Fruit fly (Drosophila melanogaster) whole organism, prepupa: ENCODE results near the gene CG13247.

Source experiments
- CG10631 ChIP-seq: fragments of 200-800 bp; sonication (Bioruptor generic); optimal IDR thresholded peaks from 2 replicates; lab custom pipeline; 2016; ENCODE audit warnings: missing biosample characterization, missing genetic modification characterization
- CG10669 ChIP-seq: fragments of 200-800 bp; sonication (Bioruptor generic); optimal IDR thresholded peaks from 3 replicates; lab custom pipeline; 2018; ENCODE audit warnings: missing biosample characterization, mild to moderate bottlenecking, missing genetic modification characterization, moderate library complexity
- CG11294 ChIP-seq: fragments of 200-800 bp; sonication (Bioruptor generic); IDR thresholded peaks from 2 replicates; pipeline ENCODE4 v1.3.6; 2022; ENCODE audit warnings: missing biosample characterization, missing genetic modification characterization
- CG11902 ChIP-seq: fragments of 200-800 bp; sonication (Bioruptor generic); optimal IDR thresholded peaks from 3 replicates; lab custom pipeline; 2016; ENCODE audit warnings: missing biosample characterization, missing genetic modification characterization
- CG15336 ChIP-seq: fragments of 200-800 bp; sonication (Bioruptor generic); IDR thresholded peaks from 2 replicates; pipeline ENCODE4 v1.3.6; 2022; ENCODE audit warnings: missing biosample characterization, missing genetic modification characterization
- CG1621 ChIP-seq: fragments of 200-800 bp; sonication (Bioruptor generic); optimal IDR thresholded peaks from 3 replicates; lab custom pipeline; 2018; ENCODE audit warnings: missing biosample characterization, mild to moderate bottlenecking, missing genetic modification characterization
- CG3032 ChIP-seq: fragments of 200-800 bp; optimal IDR thresholded peaks from 2 replicates; lab custom pipeline; 2019; ENCODE audit warnings: missing biosample characterization, mild to moderate bottlenecking, missing genetic modification characterization, moderate library complexity
- CG31627 ChIP-seq: fragments of 200-800 bp; sonication (Bioruptor generic); optimal IDR thresholded peaks from 3 replicates; lab custom pipeline; 2016; ENCODE audit warnings: missing biosample characterization, missing genetic modification characterization
- CG34406 ChIP-seq: fragments of 200-800 bp; sonication (Bioruptor generic); optimal IDR thresholded peaks from 3 replicates; lab custom pipeline; 2016; ENCODE audit warnings: missing biosample characterization, missing genetic modification characterization
- CG3919 ChIP-seq: fragments of 200-800 bp; sonication (Bioruptor generic); optimal IDR thresholded peaks from 3 replicates; lab custom pipeline; 2016; ENCODE audit warnings: missing biosample characterization, missing genetic modification characterization
- CG4318 ChIP-seq: fragments of 200-800 bp; sonication (Bioruptor generic); optimal IDR thresholded peaks from 3 replicates; lab custom pipeline; 2017; ENCODE audit warnings: missing biosample characterization, mild to moderate bottlenecking, missing genetic modification characterization
- CG6163 ChIP-seq: fragments of 200-800 bp; sonication (Bioruptor generic); IDR thresholded peaks from 3 replicates; pipeline ENCODE4 v1.3.6; 2022; ENCODE audit warnings: missing biosample characterization, missing genetic modification characterization
- CG6276 ChIP-seq: fragments of 200-800 bp; sonication (Bioruptor generic); optimal IDR thresholded peaks from 2 replicates; lab custom pipeline; 2017; ENCODE audit warnings: missing biosample characterization, mild to moderate bottlenecking, missing genetic modification characterization
- CG6792 ChIP-seq: fragments of 200-800 bp; sonication (Bioruptor generic); optimal IDR thresholded peaks from 3 replicates; lab custom pipeline; 2016; ENCODE audit warnings: missing biosample characterization, missing genetic modification characterization
- CG6808 ChIP-seq: fragments of 200-800 bp; sonication (Bioruptor generic); optimal IDR thresholded peaks from 3 replicates; lab custom pipeline; 2017; ENCODE audit warnings: missing biosample characterization, missing genetic modification characterization, mild to moderate bottlenecking, moderate library complexity, missing genetic modification reagents
- CG6854 ChIP-seq: fragments of 200-800 bp; sonication (Bioruptor generic); optimal IDR thresholded peaks from 2 replicates; lab custom pipeline; 2017; ENCODE audit warnings: missing biosample characterization, mild to moderate bottlenecking, missing genetic modification characterization
- CG7368 ChIP-seq: fragments of 200-800 bp; sonication (Bioruptor generic); optimal IDR thresholded peaks from 3 replicates; lab custom pipeline; 2016; ENCODE audit warnings: missing biosample characterization, missing genetic modification characterization
- CG8119 ChIP-seq: fragments of 200-800 bp; sonication (Bioruptor generic); IDR thresholded peaks from 3 replicates; pipeline ENCODE4 v1.3.6; 2022; ENCODE audit warnings: missing biosample characterization, missing genetic modification characterization
- CG8319 ChIP-seq: fragments of 200-800 bp; sonication (Bioruptor generic); optimal IDR thresholded peaks from 3 replicates; lab custom pipeline; 2016; ENCODE audit warnings: missing biosample characterization, missing genetic modification characterization
- CG8632 ChIP-seq: fragments of 200-800 bp; sonication (Bioruptor generic); optimal IDR thresholded peaks from 3 replicates; lab custom pipeline; 2016; ENCODE audit warnings: missing biosample characterization, missing genetic modification characterization
- CG9139 ChIP-seq: fragments of 200-800 bp; sonication (Bioruptor generic); optimal IDR thresholded peaks from 3 replicates; lab custom pipeline; 2017; ENCODE audit warnings: missing biosample characterization, mild to moderate bottlenecking, missing genetic modification characterization
- Eip75B ChIP-seq: fragments of 200-800 bp; sonication (Bioruptor generic); optimal IDR thresholded peaks from 3 replicates; lab custom pipeline; 2016; ENCODE audit warnings: missing biosample characterization, missing genetic modification characterization
- Eip93F ChIP-seq: fragments of 200-800 bp; sonication (Bioruptor generic); optimal IDR thresholded peaks from 2 replicates; lab custom pipeline; 2016; ENCODE audit warnings: missing biosample characterization, mild to moderate bottlenecking, missing genetic modification characterization
- Ets21C ChIP-seq: fragments of 200-800 bp; sonication (Bioruptor generic); optimal IDR thresholded peaks from 3 replicates; lab custom pipeline; 2016; ENCODE audit warnings: missing biosample characterization, missing genetic modification characterization
- Gug ChIP-seq: fragments of 200-800 bp; sonication (Bioruptor generic); IDR thresholded peaks from 2 replicates; pipeline ENCODE4 v1.3.6; 2022; ENCODE audit warnings: missing biosample characterization, missing genetic modification characterization
- Hr38 ChIP-seq: sonication (Bioruptor generic); optimal IDR thresholded peaks from 2 replicates; lab custom pipeline; 2016; ENCODE audit warnings: missing biosample characterization, missing genetic modification characterization
- Hr39 ChIP-seq: fragments of 200-800 bp; sonication (Bioruptor generic); optimal IDR thresholded peaks from 2 replicates; lab custom pipeline; 2016; ENCODE audit warnings: missing biosample characterization, missing genetic modification characterization
- Hr4 ChIP-seq: fragments of 200-800 bp; sonication (Bioruptor generic); optimal IDR thresholded peaks from 3 replicates; lab custom pipeline; 2016; ENCODE audit warnings: missing biosample characterization, missing genetic modification characterization
- Met ChIP-seq: fragments of 200-800 bp; sonication (Bioruptor generic); optimal IDR thresholded peaks from 3 replicates; lab custom pipeline; 2016; ENCODE audit warnings: missing biosample characterization, missing genetic modification characterization
- OdsH ChIP-seq: fragments of 200-800 bp; sonication (Bioruptor generic); optimal IDR thresholded peaks from 3 replicates; lab custom pipeline; 2016; ENCODE audit warnings: missing biosample characterization, missing genetic modification characterization
- Smox ChIP-seq: fragments of 200-800 bp; sonication (Bioruptor generic); optimal IDR thresholded peaks from 3 replicates; lab custom pipeline; 2016; ENCODE audit warnings: missing biosample characterization, missing genetic modification characterization
- Sox14 ChIP-seq: fragments of 200-800 bp; sonication (Bioruptor generic); optimal IDR thresholded peaks from 3 replicates; lab custom pipeline; 2016; ENCODE audit warnings: missing biosample characterization, missing genetic modification characterization
- Sox15 ChIP-seq: fragments of 200-800 bp; sonication (Bioruptor generic); optimal IDR thresholded peaks from 3 replicates; lab custom pipeline; 2016; ENCODE audit warnings: missing biosample characterization, missing genetic modification characterization
- achi ChIP-seq: fragments of 200-800 bp; sonication (Bioruptor generic); optimal IDR thresholded peaks from 3 replicates; lab custom pipeline; 2016; ENCODE audit warnings: missing biosample characterization, missing genetic modification characterization
- cyc ChIP-seq: fragments of 200-800 bp; sonication (Bioruptor generic); optimal IDR thresholded peaks from 3 replicates; lab custom pipeline; 2016; ENCODE audit warnings: missing biosample characterization, missing genetic modification characterization
- dac ChIP-seq: fragments of 200-800 bp; sonication (Bioruptor generic); optimal IDR thresholded peaks from 2 replicates; lab custom pipeline; 2017; ENCODE audit warnings: missing biosample characterization, mild to moderate bottlenecking, missing genetic modification characterization
- dsx ChIP-seq: fragments of 200-800 bp; optimal IDR thresholded peaks from 3 replicates; lab custom pipeline; 2019; ENCODE audit warnings: missing biosample characterization, mild to moderate bottlenecking, missing genetic modification characterization, moderate library complexity; ENCODE audit not compliant: poor library complexity, severe bottlenecking
- esn ChIP-seq: fragments of 200-800 bp; sonication (Bioruptor generic); optimal IDR thresholded peaks from 2 replicates; lab custom pipeline; 2016; ENCODE audit warnings: missing biosample characterization, mild to moderate bottlenecking, missing genetic modification characterization, moderate library complexity
- fd59A ChIP-seq: fragments of 200-800 bp; sonication (Bioruptor generic); optimal IDR thresholded peaks from 2 replicates; lab custom pipeline; 2017; ENCODE audit warnings: missing biosample characterization, mild to moderate bottlenecking, missing genetic modification characterization, missing genetic modification reagents
- fd85E ChIP-seq: fragments of 200-800 bp; sonication (Bioruptor generic); optimal IDR thresholded peaks from 3 replicates; lab custom pipeline; 2016; ENCODE audit warnings: missing biosample characterization, missing genetic modification characterization
- lz ChIP-seq: fragments of 200-800 bp; sonication (Bioruptor generic); optimal IDR thresholded peaks from 3 replicates; lab custom pipeline; 2016; ENCODE audit warnings: missing biosample characterization, missing genetic modification characterization
- pdm3 ChIP-seq: fragments of 200-800 bp; sonication (Bioruptor generic); optimal IDR thresholded peaks from 3 replicates; lab custom pipeline; 2016; ENCODE audit warnings: missing biosample characterization, missing genetic modification characterization
- ss ChIP-seq, 2 experiments: fragments of 200-800 bp; sonication (Bioruptor generic); optimal IDR thresholded peaks; 2 replicates in 1 of 2; 3 replicates in 1 of 2; lab custom pipeline; 2017 to 2018; ENCODE audit warnings: mild to moderate bottlenecking in 2 of 2, missing biosample characterization in 2 of 2, missing genetic modification characterization in 2 of 2, moderate library complexity in 1 of 2
- svp ChIP-seq: fragments of 200-800 bp; sonication (Bioruptor generic); peaks from one replicate; lab custom pipeline; 2016; ENCODE audit warnings: missing biosample characterization, missing genetic modification characterization
- topi ChIP-seq: fragments of 200-800 bp; sonication (Bioruptor generic); optimal IDR thresholded peaks from 3 replicates; lab custom pipeline; 2016; ENCODE audit warnings: missing biosample characterization, missing genetic modification characterization
- vri ChIP-seq: fragments of 200-800 bp; sonication (Bioruptor generic); optimal IDR thresholded peaks from 3 replicates; lab custom pipeline; 2016; ENCODE audit warnings: missing biosample characterization, mild to moderate bottlenecking, missing genetic modification characterization

Gene CG13247

DNA sequence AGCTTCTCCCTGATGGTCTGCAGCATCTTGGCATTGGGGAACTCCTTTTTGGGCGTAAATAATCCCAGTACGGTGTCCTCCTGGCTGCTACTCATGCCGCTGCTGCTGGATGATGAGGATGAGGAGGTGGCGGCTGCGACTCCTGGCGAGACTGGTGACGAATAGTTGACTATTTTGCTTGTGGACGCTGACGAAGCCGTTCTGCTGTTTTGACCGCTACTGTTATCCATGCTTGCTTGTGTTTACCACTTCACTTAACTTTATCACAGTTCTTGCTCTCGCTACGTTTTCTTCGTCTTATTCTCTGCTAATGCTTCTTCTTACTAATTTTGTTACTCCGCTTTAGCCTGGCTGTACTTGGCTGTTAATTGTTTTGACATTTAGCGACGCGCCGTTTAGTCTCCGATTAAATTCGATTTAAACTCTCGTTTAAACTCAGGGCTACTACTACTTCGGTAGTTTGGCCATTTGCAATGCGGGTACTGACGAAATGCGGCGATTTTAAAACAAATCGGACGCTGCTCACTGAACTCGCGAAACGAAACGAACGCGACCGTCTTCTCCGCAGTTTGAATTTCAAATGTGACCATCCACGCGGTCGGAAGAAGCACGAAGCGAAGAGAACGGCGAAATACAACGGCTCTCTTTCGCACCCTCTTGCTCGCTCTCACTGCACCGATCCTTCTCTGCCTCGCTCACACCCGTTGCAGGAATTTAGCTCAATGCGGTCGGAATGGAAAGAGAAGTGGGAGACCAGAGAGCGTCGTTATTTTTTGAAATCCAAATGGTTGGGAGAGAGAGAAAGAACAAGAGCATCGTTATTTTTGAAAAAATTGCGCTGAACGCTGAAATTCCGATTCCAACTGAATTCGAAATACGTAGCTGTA lies 31.2 kb downstream of the CG13247 start, which contains the start of gene trbl (continued):
- TF ChIP-seq fd85E (GFP tag; lab: Kevin White, UChicago) (peak; percentile 30), CG6808 (peak; percentile 18), CG11902 (GFP tag; lab: Kevin White, UChicago) (no peak), achi (GFP tag; lab: Kevin White, UChicago) (peak; percentile 15), CG6163 (GFP tag; lab: Robert Waterston, UW) (peak; percentile 68)

DNA sequence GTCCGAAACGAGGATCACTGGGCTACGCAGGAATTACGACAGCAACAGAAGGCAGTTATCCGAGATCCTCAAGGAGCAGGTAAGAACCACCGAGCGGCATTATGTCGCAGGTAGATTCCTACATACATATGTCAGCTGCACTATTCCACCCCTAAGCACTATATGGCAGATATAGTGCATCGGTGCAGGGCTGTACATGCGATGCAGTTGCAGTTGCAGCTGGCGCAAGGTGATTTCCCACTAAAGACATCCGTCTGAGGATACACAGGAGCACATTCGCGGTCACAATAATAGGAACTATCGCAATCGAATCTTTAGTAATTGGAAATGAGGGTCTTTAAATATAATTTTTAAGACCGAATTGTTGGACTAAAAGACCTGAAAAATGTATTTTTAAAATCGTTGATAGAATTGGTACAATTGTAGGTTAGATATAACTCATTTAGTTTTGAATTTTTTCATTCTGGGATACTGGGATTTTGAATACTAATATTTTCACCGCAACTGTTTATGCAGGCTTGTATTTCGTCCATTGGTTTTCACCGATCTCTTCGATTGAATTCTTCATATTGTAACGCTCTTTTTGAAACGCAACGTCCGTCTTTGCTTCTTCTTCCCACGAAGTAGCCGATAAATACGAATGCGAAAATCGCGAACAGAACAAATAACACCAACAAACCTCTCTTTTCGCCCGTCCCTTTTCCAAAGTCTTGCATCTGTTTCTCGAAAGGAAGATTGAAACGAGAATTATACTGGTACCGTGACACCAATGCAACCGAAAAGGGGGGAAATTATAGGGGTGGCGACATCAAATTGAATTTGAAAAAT lies 32.8 kb downstream of the CG13247 start:
- TF ChIP-seq dsx (GFP tag; lab: Kevin White, UChicago) (peak; percentile 86), svp (GFP tag; lab: Kevin White, UChicago) (peak; percentile 80), dac (no peak), Eip93F (GFP tag; lab: Kevin White, UChicago) (peak; percentile 23), CG6276 (GFP tag; lab: Kevin White, UChicago) (no peak), topi (GFP tag; lab: Kevin White, UChicago) (peak; percentile 60), CG6792 (GFP tag; lab: Kevin White, UChicago) (peak; percentile 72), pdm3 (GFP tag; lab: Kevin White, UChicago) (peak; percentile 65), Hr4 (GFP tag; lab: Kevin White, UChicago) (no peak), CG4318 (GFP tag; lab: Kevin White, UChicago) (no peak), CG10669 (GFP tag; lab: Kevin White, UChicago) (peak; percentile 77), Hr38 (GFP tag; lab: Kevin White, UChicago) (no peak), cyc (GFP tag; lab: Kevin White, UChicago) (peak; percentile 53), CG11902 (GFP tag; lab: Kevin White, UChicago) (peak; percentile 62), CG1621 (tag; lab: Kevin White, UChicago) (peak; percentile 75), CG3919 (GFP tag; lab: Kevin White, UChicago) (peak; percentile 56), CG8119 (GFP tag; lab: Robert Waterston, UW) (no peak), achi (GFP tag; lab: Kevin White, UChicago) (peak; percentile 66), CG3032 (tag; lab: Kevin White, UChicago) (peak; percentile 85), lz (GFP tag; lab: Kevin White, UChicago) (peak; percentile 68), Met (GFP tag; lab: Kevin White, UChicago) (peak; percentile 62), CG7368 (GFP tag; lab: Kevin White, UChicago) (peak; percentile 55), Sox14 (GFP tag; lab: Kevin White, UChicago) (peak; percentile 56), fd85E (GFP tag; lab: Kevin White, UChicago) (no peak), Eip75B (GFP tag; lab: Kevin White, UChicago) (peak; percentile 69), fd59A (GFP tag; lab: Kevin White, UChicago) (peak; percentile 72), CG15336 (GFP tag; lab: Robert Waterston, UW) (peak; percentile 25; the same call in 1 of the 2 replicates), Ets21C (GFP tag; lab: Kevin White, UChicago) (peak; percentile 46), CG6854 (no peak), CG34406 (GFP tag; lab: Kevin White, UChicago) (peak; percentile 60), Hr39 (GFP tag; lab: Kevin White, UChicago) (peak; percentile 70), CG31627 (GFP tag; lab: Kevin White, UChicago) (peak; percentile 64), ss (GFP tag; optimal IDR thresholded peaks at IDR 0.05; lab: Kevin White, UChicago) (peak; percentile 55 to 86), CG8319 (GFP tag; lab: Kevin White, UChicago) (peak; percentile 34), OdsH (GFP tag; lab: Kevin White, UChicago) (peak; percentile 66), CG10631 (GFP tag; lab: Kevin White, UChicago) (peak; percentile 39), CG6163 (GFP tag; lab: Robert Waterston, UW) (peak; percentile 77), CG9139 (GFP tag; lab: Kevin White, UChicago) (peak; percentile 73), Gug (no peak), Smox (GFP tag; lab: Kevin White, UChicago) (peak; percentile 72), Sox15 (GFP tag; lab: Kevin White, UChicago) (peak; percentile 24), CG8632 (GFP tag; lab: Kevin White, UChicago) (peak; percentile 49), vri (GFP tag; lab: Kevin White, UChicago) (peak; percentile 49), esn (GFP tag; lab: Kevin White, UChicago) (peak; percentile 54), CG11294 (GFP tag; lab: Robert Waterston, UW) (no peak)
